Fruit fly (Drosophila melanogaster) whole organism, embryonic: ENCODE data around the gene Cnot4.

Experiments
- CG10462 ChIP-seq: fragments of 200-800 bp; sonication (Bioruptor generic); optimal IDR thresholded peaks from 2 replicates; lab custom pipeline; 2016; ENCODE audit warnings: missing biosample characterization, missing genetic modification characterization
- CG1233 ChIP-seq: fragments of 200-800 bp; sonication (Bioruptor generic); optimal IDR thresholded peaks from 4 replicates; lab custom pipeline; 2018; ENCODE audit warnings: missing biosample characterization, mild to moderate bottlenecking, missing genetic modification characterization
- CG12391 ChIP-seq: fragments of 200-800 bp; sonication (Bioruptor generic); optimal IDR thresholded peaks from 3 replicates; lab custom pipeline; 2018; ENCODE audit warnings: missing biosample characterization, mild to moderate bottlenecking, missing genetic modification characterization, moderate library complexity
- CG12659 ChIP-seq: fragments of 200-800 bp; sonication (Bioruptor generic); optimal IDR thresholded peaks from 3 replicates; lab custom pipeline; 2017; ENCODE audit warnings: mild to moderate bottlenecking, missing biosample characterization, missing genetic modification reagents, missing genetic modification characterization
- CG14441 ChIP-seq: fragments of 200-800 bp; sonication (Bioruptor generic); IDR thresholded peaks from 2 replicates; pipeline ENCODE4 v1.3.6; 2022; ENCODE audit warnings: missing biosample characterization, missing genetic modification characterization
- CG15479 ChIP-seq: fragments of 200-800 bp; sonication (Bioruptor generic); optimal IDR thresholded peaks from 3 replicates; lab custom pipeline; 2019; ENCODE audit warnings: missing biosample characterization, mild to moderate bottlenecking, missing genetic modification characterization, moderate library complexity
- CG1602 ChIP-seq: fragments of 200-800 bp; sonication (Bioruptor generic); optimal IDR thresholded peaks from 3 replicates; lab custom pipeline; 2016; ENCODE audit warnings: missing biosample characterization, missing genetic modification characterization
- CG18262 ChIP-seq: fragments of 200-800 bp; optimal IDR thresholded peaks from 3 replicates; lab custom pipeline; 2019; ENCODE audit warnings: missing biosample characterization, mild to moderate bottlenecking, missing genetic modification characterization, moderate library complexity
- CG2678 ChIP-seq: fragments of 200-800 bp; sonication (Bioruptor generic); optimal IDR thresholded peaks from 3 replicates; lab custom pipeline; 2019; ENCODE audit warnings: missing biosample characterization, mild to moderate bottlenecking, missing genetic modification characterization, moderate library complexity
- CG3163 ChIP-seq: fragments of 200-800 bp; sonication (Bioruptor generic); optimal IDR thresholded peaks from 3 replicates; lab custom pipeline; 2016; ENCODE audit warnings: missing biosample characterization, missing genetic modification characterization
- CG32772 ChIP-seq: fragments of 200-800 bp; sonication (Bioruptor generic); IDR thresholded peaks from 2 replicates; pipeline ENCODE4 v1.3.6; 2022; ENCODE audit warnings: missing biosample characterization, missing genetic modification characterization
- CG3995 ChIP-seq: fragments of 200-800 bp; sonication (Bioruptor generic); optimal IDR thresholded peaks from 3 replicates; lab custom pipeline; 2016; ENCODE audit warnings: missing biosample characterization, missing genetic modification characterization
- CG4617 ChIP-seq: fragments of 200-800 bp; sonication (Bioruptor generic); optimal IDR thresholded peaks from 3 replicates; lab custom pipeline; 2016; ENCODE audit warnings: missing biosample characterization, missing genetic modification characterization, borderline replicate concordance
- CG5180 ChIP-seq: fragments of 200-800 bp; sonication (Bioruptor generic); optimal IDR thresholded peaks from 3 replicates; lab custom pipeline; 2017; ENCODE audit warnings: missing biosample characterization, missing genetic modification characterization, mild to moderate bottlenecking, moderate library complexity, missing genetic modification reagents
- CG7556 ChIP-seq: fragments of 200-800 bp; sonication (Bioruptor generic); optimal IDR thresholded peaks from 2 replicates; lab custom pipeline; 2017; ENCODE audit warnings: missing biosample characterization, mild to moderate bottlenecking, missing genetic modification characterization
- Dref ChIP-seq: fragments of 200-800 bp; sonication (Bioruptor generic); IDR thresholded peaks from 2 replicates; pipeline ENCODE4 v1.3.6; 2022; ENCODE audit warnings: missing biosample characterization, missing genetic modification characterization
- Drgx ChIP-seq: fragments of 200-800 bp; sonication (Bioruptor generic); IDR thresholded peaks from 2 replicates; pipeline ENCODE4 v1.3.6; 2022; ENCODE audit warnings: missing biosample characterization, missing genetic modification characterization
- E2f2 ChIP-seq: fragments of 200-800 bp; sonication (Bioruptor generic); IDR thresholded peaks from 2 replicates; pipeline ENCODE4 v1.3.6; 2022; ENCODE audit warnings: missing biosample characterization, missing genetic modification characterization
- ERR ChIP-seq: fragments of 200-800 bp; sonication (Bioruptor generic); optimal IDR thresholded peaks from 2 replicates; lab custom pipeline; 2016; ENCODE audit warnings: missing biosample characterization, missing genetic modification characterization
- Fer1 ChIP-seq: fragments of 200-800 bp; sonication (Bioruptor generic); optimal IDR thresholded peaks from 2 replicates; lab custom pipeline; 2017; ENCODE audit warnings: missing biosample characterization, mild to moderate bottlenecking, missing genetic modification characterization
- Hey ChIP-seq: fragments of 200-800 bp; sonication (Bioruptor generic); optimal IDR thresholded peaks from 3 replicates; lab custom pipeline; 2018; ENCODE audit warnings: missing biosample characterization, mild to moderate bottlenecking, missing genetic modification characterization
- Hmx ChIP-seq: fragments of 200-800 bp; sonication (Bioruptor generic); optimal IDR thresholded peaks from 2 replicates; lab custom pipeline; 2016; ENCODE audit warnings: missing biosample characterization, missing genetic modification characterization
- Hr3 ChIP-seq: fragments of 200-800 bp; sonication (Bioruptor generic); optimal IDR thresholded peaks from 3 replicates; lab custom pipeline; 2016; ENCODE audit warnings: missing biosample characterization, missing genetic modification characterization
- Hr51 ChIP-seq, 2 experiments: fragments of 200-800 bp; sonication (Bioruptor generic); optimal IDR thresholded peaks; 2 replicates in 1 of 2; 3 replicates in 1 of 2; lab custom pipeline; 2016 to 2018; ENCODE audit warnings: missing biosample characterization in 2 of 2, missing genetic modification characterization in 2 of 2, mild to moderate bottlenecking in 1 of 2, moderate library complexity in 1 of 2
- Lhr ChIP-seq: fragments of 200-800 bp; sonication (Bioruptor generic); optimal IDR thresholded peaks from 3 replicates; lab custom pipeline; 2017; ENCODE audit warnings: mild to moderate bottlenecking, missing biosample characterization, missing genetic modification reagents, missing genetic modification characterization
- NC2β ChIP-seq: fragments of 200-800 bp; sonication (Bioruptor generic); optimal IDR thresholded peaks from 2 replicates; lab custom pipeline; 2016; ENCODE audit warnings: missing biosample characterization, missing genetic modification characterization
- NK7.1 ChIP-seq: fragments of 200-800 bp; sonication (Bioruptor generic); optimal IDR thresholded peaks from 3 replicates; lab custom pipeline; 2016; ENCODE audit warnings: missing biosample characterization, missing genetic modification characterization
- Neu2 ChIP-seq: fragments of 200-800 bp; sonication (Bioruptor generic); optimal IDR thresholded peaks from 3 replicates; lab custom pipeline; 2016; ENCODE audit warnings: missing biosample characterization, missing genetic modification characterization, borderline replicate concordance
- Pdp1 ChIP-seq, 2 experiments: fragments of 200-800 bp; sonication (Bioruptor generic); optimal IDR thresholded peaks; 3 replicates each; lab custom pipeline; 2016; ENCODE audit warnings: missing biosample characterization in 2 of 2, missing genetic modification characterization in 2 of 2, mild to moderate bottlenecking in 1 of 2, moderate library complexity in 1 of 2
- Ravus ChIP-seq: fragments of 200-800 bp; sonication (Bioruptor generic); IDR thresholded peaks from 2 replicates; pipeline ENCODE4 v1.3.6; 2022; ENCODE audit warnings: missing biosample characterization, missing genetic modification characterization
- Rx ChIP-seq: fragments of 200-800 bp; sonication (Bioruptor generic); IDR thresholded peaks from 2 replicates; pipeline ENCODE4 v1.3.6; 2022; ENCODE audit warnings: missing biosample characterization, missing genetic modification characterization
- Xbp1 ChIP-seq: fragments of 200-800 bp; sonication (Bioruptor generic); optimal IDR thresholded peaks from 3 replicates; lab custom pipeline; 2016; ENCODE audit warnings: missing biosample characterization, mild to moderate bottlenecking, missing genetic modification characterization
- YL-1 ChIP-seq: fragments of 200-800 bp; sonication (Bioruptor generic); optimal IDR thresholded peaks from 3 replicates; lab custom pipeline; 2017; ENCODE audit warnings: missing biosample characterization, mild to moderate bottlenecking, missing genetic modification characterization
- abd-A ChIP-seq: fragments of 200-800 bp; sonication (Bioruptor generic); optimal IDR thresholded peaks from 3 replicates; lab custom pipeline; 2019; ENCODE audit warnings: missing biosample characterization, mild to moderate bottlenecking, missing genetic modification characterization, moderate library complexity
- az2 ChIP-seq: fragments of 200-800 bp; sonication (Bioruptor generic); optimal IDR thresholded peaks from 3 replicates; lab custom pipeline; 2016; ENCODE audit warnings: missing biosample characterization, missing genetic modification characterization
- bigmax ChIP-seq: fragments of 200-800 bp; sonication (Bioruptor generic); optimal IDR thresholded peaks from 2 replicates; lab custom pipeline; 2018; ENCODE audit warnings: missing biosample characterization, mild to moderate bottlenecking, missing genetic modification characterization
- crc ChIP-seq: fragments of 200-800 bp; sonication (Bioruptor generic); optimal IDR thresholded peaks from 2 replicates; lab custom pipeline; 2016; ENCODE audit warnings: missing biosample characterization, missing genetic modification characterization
- crol ChIP-seq: fragments of 200-800 bp; sonication (Bioruptor generic); IDR thresholded peaks from 2 replicates; pipeline ENCODE4 v1.3.6; 2022; ENCODE audit warnings: missing biosample characterization, missing genetic modification characterization
- her ChIP-seq: fragments of 200-800 bp; sonication (Bioruptor generic); optimal IDR thresholded peaks from 2 replicates; lab custom pipeline; 2016; ENCODE audit warnings: missing biosample characterization, missing genetic modification characterization
- jumu ChIP-seq: fragments of 200-800 bp; sonication (Bioruptor generic); optimal IDR thresholded peaks from 3 replicates; lab custom pipeline; 2016; ENCODE audit warnings: missing biosample characterization, missing genetic modification characterization
- nerfin-2 ChIP-seq: fragments of 200-800 bp; sonication (Bioruptor generic); IDR thresholded peaks from 2 replicates; pipeline ENCODE4 v1.3.6; 2022; ENCODE audit warnings: missing biosample characterization, missing genetic modification characterization; ENCODE audit not compliant: partially characterized antibody
- odd ChIP-seq: fragments of 200-800 bp; sonication (Bioruptor generic); optimal IDR thresholded peaks from 2 replicates; lab custom pipeline; 2017; ENCODE audit warnings: missing biosample characterization, mild to moderate bottlenecking, missing genetic modification characterization
- pb ChIP-seq: fragments of 200-800 bp; sonication (Bioruptor generic); optimal IDR thresholded peaks from 3 replicates; lab custom pipeline; 2016; ENCODE audit warnings: missing biosample characterization, missing genetic modification characterization
- scrt ChIP-seq: fragments of 200-800 bp; sonication (Bioruptor generic); optimal IDR thresholded peaks from 2 replicates; lab custom pipeline; 2018; ENCODE audit warnings: missing biosample characterization, mild to moderate bottlenecking, missing genetic modification characterization, moderate library complexity
- sr ChIP-seq: fragments of 200-800 bp; sonication (Bioruptor generic); IDR thresholded peaks from 3 replicates; pipeline ENCODE4 v1.3.6; 2022; ENCODE audit warnings: missing biosample characterization, missing genetic modification characterization
- tin ChIP-seq: fragments of 200-800 bp; sonication (Bioruptor generic); optimal IDR thresholded peaks from 3 replicates; lab custom pipeline; 2016; ENCODE audit warnings: missing biosample characterization, missing genetic modification characterization
- tll ChIP-seq, 2 experiments: fragments of 200-800 bp in 1 of 2; fragments of >200 bp in 1 of 2; sonication (Bioruptor generic) in 1 of 2; optimal IDR thresholded peaks; 2 replicates each; lab custom pipeline; 2017 to 2019; ENCODE audit warnings: missing biosample characterization in 2 of 2, missing genetic modification characterization in 2 of 2, mild to moderate bottlenecking in 1 of 2, moderate library complexity in 1 of 2
- vvl ChIP-seq: fragments of 200-800 bp; sonication (Bioruptor generic); IDR thresholded peaks from 2 replicates; pipeline ENCODE4 v1.3.6; 2022; ENCODE audit warnings: missing biosample characterization, missing genetic modification characterization
- wek ChIP-seq: fragments of 200-800 bp; sonication (Bioruptor generic); optimal IDR thresholded peaks from 3 replicates; lab custom pipeline; 2018; ENCODE audit warnings: missing biosample characterization, mild to moderate bottlenecking, missing genetic modification characterization, moderate library complexity
- zen ChIP-seq: fragments of 200-800 bp; sonication (Bioruptor generic); optimal IDR thresholded peaks from 3 replicates; lab custom pipeline; 2018; ENCODE audit warnings: missing biosample characterization, mild to moderate bottlenecking, missing genetic modification characterization, moderate library complexity

Gene Cnot4

dm6 chr2L:10381890-10382450, 14.5 kb upstream of the Cnot4 start, which contains the start of gene CG5096 (continued):
- TF ChIP-seq Ravus (peak; percentile 60), vvl (GFP tag; lab: Robert Waterston, UW) (peak; percentile 94), Hmx (peak; percentile 69), Dref (GFP tag; lab: Robert Waterston, UW) (no peak), CG12391 (peak; percentile 91), crol (GFP tag; lab: Robert Waterston, UW) (no peak), Lhr (GFP tag; lab: Kevin White, UChicago) (no peak), Fer1 (GFP tag; lab: Kevin White, UChicago) (peak; percentile 95), wek (GFP tag; lab: Kevin White, UChicago) (peak; percentile 48), CG5180 (GFP tag; lab: Kevin White, UChicago) (peak; percentile 78), CG14441 (peak; percentile 92), Drgx (GFP tag; lab: Robert Waterston, UW) (peak; percentile 45; the same call in 1 of the 2 replicates), Hey (tag; lab: Kevin White, UChicago) (no peak), CG4617 (GFP tag; lab: Kevin White, UChicago) (peak; percentile 45), CG12659 (GFP tag; lab: Kevin White, UChicago) (peak; percentile 90), CG10462 (peak; percentile 52), CG3995 (GFP tag; lab: Kevin White, UChicago) (peak; percentile 49), sr (no peak; the same call in 2 of the 3 replicates), NC2β (GFP tag; lab: Kevin White, UChicago) (peak; percentile 19), odd (GFP tag; lab: Kevin White, UChicago) (peak; percentile 75), Neu2 (GFP tag; lab: Kevin White, UChicago) (no peak), CG2678 (tag; lab: Kevin White, UChicago) (peak; percentile 97), scrt (GFP tag; lab: Kevin White, UChicago) (peak; percentile 90), tin (GFP tag; lab: Kevin White, UChicago) (peak; percentile 67), pb (GFP tag; lab: Kevin White, UChicago) (no peak), crc (peak; percentile 79), CG7556 (peak; percentile 81), CG18262 (peak; percentile 87), zen (tag; lab: Kevin White, UChicago) (peak; percentile 66), az2 (peak; percentile 79), CG15479 (GFP tag; lab: Kevin White, UChicago) (no peak), CG1602 (GFP tag; lab: Kevin White, UChicago) (peak; percentile 76), jumu (GFP tag; lab: Kevin White, UChicago) (peak; percentile 53), NK7.1 (GFP tag; lab: Kevin White, UChicago) (peak; percentile 52), CG32772 (GFP tag; lab: Robert Waterston, UW) (peak; percentile 79), ERR (peak; percentile 77), her (GFP tag; lab: Kevin White, UChicago) (peak; percentile 82), Xbp1 (GFP tag; lab: Kevin White, UChicago) (peak; percentile 78), Rx (GFP tag; lab: Robert Waterston, UW) (no peak), abd-A (tag; lab: Kevin White, UChicago) (no peak), tll (GFP tag; optimal IDR thresholded peaks at IDR 0.05; lab: Kevin White, UChicago) (no peak), YL-1 (peak; percentile 35), Hr51 (GFP tag; optimal IDR thresholded peaks at IDR 0.05; lab: Kevin White, UChicago) (peak; percentile 58 to 93), Hr3 (GFP tag; lab: Kevin White, UChicago) (peak; percentile 79), nerfin-2 (GFP tag; lab: Robert Waterston, UW) (no peak), E2f2 (peak; percentile 74), Pdp1 (GFP tag; optimal IDR thresholded peaks at IDR 0.05; lab: Kevin White, UChicago) (peak; percentile 78 to 79), CG1233 (GFP tag; lab: Kevin White, UChicago) (peak; percentile 84), bigmax (GFP tag; lab: Kevin White, UChicago) (peak; percentile 40), CG3163 (GFP tag; lab: Kevin White, UChicago) (peak; percentile 46)
